Fruit fly (Drosophila melanogaster) whole organism, prepupa: ENCODE data around the gene Inx2.

Experiments used
- Blimp-1 ChIP-seq: fragments of 200-800 bp; sonication (Bioruptor generic); optimal IDR thresholded peaks from 3 replicates; lab custom pipeline; 2017; ENCODE audit warnings: missing biosample characterization, missing genetic modification characterization, mild to moderate bottlenecking, moderate library complexity, missing genetic modification reagents
- CG10631 ChIP-seq: fragments of 200-800 bp; sonication (Bioruptor generic); optimal IDR thresholded peaks from 2 replicates; lab custom pipeline; 2016; ENCODE audit warnings: missing biosample characterization, missing genetic modification characterization
- CG11294 ChIP-seq: fragments of 200-800 bp; sonication (Bioruptor generic); IDR thresholded peaks from 2 replicates; pipeline ENCODE4 v1.3.6; 2022; ENCODE audit warnings: missing biosample characterization, missing genetic modification characterization
- CG11762 ChIP-seq: fragments of 200-800 bp; sonication (Bioruptor generic); optimal IDR thresholded peaks from 3 replicates; lab custom pipeline; 2016; ENCODE audit warnings: missing biosample characterization, missing genetic modification characterization; ENCODE audit not compliant: insufficient read depth
- CG1621 ChIP-seq: fragments of 200-800 bp; sonication (Bioruptor generic); optimal IDR thresholded peaks from 3 replicates; lab custom pipeline; 2018; ENCODE audit warnings: missing biosample characterization, mild to moderate bottlenecking, missing genetic modification characterization
- CG16779 ChIP-seq: fragments of 200-800 bp; sonication (Bioruptor generic); optimal IDR thresholded peaks from 3 replicates; lab custom pipeline; 2017; ENCODE audit warnings: missing biosample characterization, mild to moderate bottlenecking, missing genetic modification characterization
- CG32006 ChIP-seq: fragments of 200-800 bp; sonication (Bioruptor generic); optimal IDR thresholded peaks from 3 replicates; lab custom pipeline; 2017; ENCODE audit warnings: missing biosample characterization, mild to moderate bottlenecking, missing genetic modification characterization
- CG3919 ChIP-seq: fragments of 200-800 bp; sonication (Bioruptor generic); optimal IDR thresholded peaks from 3 replicates; lab custom pipeline; 2016; ENCODE audit warnings: missing biosample characterization, missing genetic modification characterization
- CG4318 ChIP-seq: fragments of 200-800 bp; sonication (Bioruptor generic); optimal IDR thresholded peaks from 3 replicates; lab custom pipeline; 2017; ENCODE audit warnings: missing biosample characterization, mild to moderate bottlenecking, missing genetic modification characterization
- CG6276 ChIP-seq: fragments of 200-800 bp; sonication (Bioruptor generic); optimal IDR thresholded peaks from 2 replicates; lab custom pipeline; 2017; ENCODE audit warnings: missing biosample characterization, mild to moderate bottlenecking, missing genetic modification characterization
- CG8632 ChIP-seq: fragments of 200-800 bp; sonication (Bioruptor generic); optimal IDR thresholded peaks from 3 replicates; lab custom pipeline; 2016; ENCODE audit warnings: missing biosample characterization, missing genetic modification characterization
- CG9139 ChIP-seq: fragments of 200-800 bp; sonication (Bioruptor generic); optimal IDR thresholded peaks from 3 replicates; lab custom pipeline; 2017; ENCODE audit warnings: missing biosample characterization, mild to moderate bottlenecking, missing genetic modification characterization
- Eip75B ChIP-seq: fragments of 200-800 bp; sonication (Bioruptor generic); optimal IDR thresholded peaks from 3 replicates; lab custom pipeline; 2016; ENCODE audit warnings: missing biosample characterization, missing genetic modification characterization
- Eip78C ChIP-seq: fragments of 200-800 bp; sonication (Bioruptor generic); peaks from one replicate; lab custom pipeline; 2016; ENCODE audit warnings: missing biosample characterization, missing genetic modification characterization
- Ets21C ChIP-seq: fragments of 200-800 bp; sonication (Bioruptor generic); optimal IDR thresholded peaks from 3 replicates; lab custom pipeline; 2016; ENCODE audit warnings: missing biosample characterization, missing genetic modification characterization
- Hr38 ChIP-seq: sonication (Bioruptor generic); optimal IDR thresholded peaks from 2 replicates; lab custom pipeline; 2016; ENCODE audit warnings: missing biosample characterization, missing genetic modification characterization
- Hr39 ChIP-seq: fragments of 200-800 bp; sonication (Bioruptor generic); optimal IDR thresholded peaks from 2 replicates; lab custom pipeline; 2016; ENCODE audit warnings: missing biosample characterization, missing genetic modification characterization
- Hr4 ChIP-seq: fragments of 200-800 bp; sonication (Bioruptor generic); optimal IDR thresholded peaks from 3 replicates; lab custom pipeline; 2016; ENCODE audit warnings: missing biosample characterization, missing genetic modification characterization
- Met ChIP-seq: fragments of 200-800 bp; sonication (Bioruptor generic); optimal IDR thresholded peaks from 3 replicates; lab custom pipeline; 2016; ENCODE audit warnings: missing biosample characterization, missing genetic modification characterization
- OdsH ChIP-seq: fragments of 200-800 bp; sonication (Bioruptor generic); optimal IDR thresholded peaks from 3 replicates; lab custom pipeline; 2016; ENCODE audit warnings: missing biosample characterization, missing genetic modification characterization
- Smox ChIP-seq: fragments of 200-800 bp; sonication (Bioruptor generic); optimal IDR thresholded peaks from 3 replicates; lab custom pipeline; 2016; ENCODE audit warnings: missing biosample characterization, missing genetic modification characterization
- Sox102F ChIP-seq: fragments of 200-800 bp; sonication (Bioruptor generic); optimal IDR thresholded peaks from 2 replicates; lab custom pipeline; 2016; ENCODE audit warnings: missing biosample characterization, mild to moderate bottlenecking, missing genetic modification characterization
- Sox14 ChIP-seq: fragments of 200-800 bp; sonication (Bioruptor generic); optimal IDR thresholded peaks from 3 replicates; lab custom pipeline; 2016; ENCODE audit warnings: missing biosample characterization, missing genetic modification characterization
- Sox15 ChIP-seq: fragments of 200-800 bp; sonication (Bioruptor generic); optimal IDR thresholded peaks from 3 replicates; lab custom pipeline; 2016; ENCODE audit warnings: missing biosample characterization, missing genetic modification characterization
- achi ChIP-seq: fragments of 200-800 bp; sonication (Bioruptor generic); optimal IDR thresholded peaks from 3 replicates; lab custom pipeline; 2016; ENCODE audit warnings: missing biosample characterization, missing genetic modification characterization
- acj6 ChIP-seq: fragments of 200-800 bp; sonication (Bioruptor generic); optimal IDR thresholded peaks from 3 replicates; lab custom pipeline; 2016; ENCODE audit warnings: missing biosample characterization, missing genetic modification characterization
- cyc ChIP-seq: fragments of 200-800 bp; sonication (Bioruptor generic); optimal IDR thresholded peaks from 3 replicates; lab custom pipeline; 2016; ENCODE audit warnings: missing biosample characterization, missing genetic modification characterization
- dsx ChIP-seq: fragments of 200-800 bp; optimal IDR thresholded peaks from 3 replicates; lab custom pipeline; 2019; ENCODE audit warnings: missing biosample characterization, mild to moderate bottlenecking, missing genetic modification characterization, moderate library complexity; ENCODE audit not compliant: poor library complexity, severe bottlenecking
- eg ChIP-seq: fragments of 200-800 bp; sonication (Bioruptor generic); IDR thresholded peaks from 3 replicates; pipeline ENCODE4 v1.3.6; 2022; ENCODE audit warnings: missing biosample characterization, missing genetic modification characterization
- esn ChIP-seq: fragments of 200-800 bp; sonication (Bioruptor generic); optimal IDR thresholded peaks from 2 replicates; lab custom pipeline; 2016; ENCODE audit warnings: missing biosample characterization, mild to moderate bottlenecking, missing genetic modification characterization, moderate library complexity
- fd85E ChIP-seq: fragments of 200-800 bp; sonication (Bioruptor generic); optimal IDR thresholded peaks from 3 replicates; lab custom pipeline; 2016; ENCODE audit warnings: missing biosample characterization, missing genetic modification characterization
- lz ChIP-seq: fragments of 200-800 bp; sonication (Bioruptor generic); optimal IDR thresholded peaks from 3 replicates; lab custom pipeline; 2016; ENCODE audit warnings: missing biosample characterization, missing genetic modification characterization
- net ChIP-seq: fragments of 200-800 bp; sonication (Bioruptor generic); optimal IDR thresholded peaks from 3 replicates; lab custom pipeline; 2016; ENCODE audit warnings: missing biosample characterization, missing genetic modification characterization
- pdm3 ChIP-seq: fragments of 200-800 bp; sonication (Bioruptor generic); optimal IDR thresholded peaks from 3 replicates; lab custom pipeline; 2016; ENCODE audit warnings: missing biosample characterization, missing genetic modification characterization
- salr ChIP-seq, 2 experiments: fragments of 200-800 bp; sonication (Bioruptor generic); optimal IDR thresholded peaks; 3 replicates each; lab custom pipeline; 2016 to 2018; ENCODE audit warnings: missing biosample characterization in 2 of 2, missing genetic modification characterization in 2 of 2, mild to moderate bottlenecking in 1 of 2
- spab ChIP-seq: fragments of 200-800 bp; sonication (Bioruptor generic); optimal IDR thresholded peaks from 2 replicates; lab custom pipeline; 2017; ENCODE audit warnings: missing biosample characterization, mild to moderate bottlenecking, missing genetic modification characterization, missing genetic modification reagents
- svp ChIP-seq: fragments of 200-800 bp; sonication (Bioruptor generic); peaks from one replicate; lab custom pipeline; 2016; ENCODE audit warnings: missing biosample characterization, missing genetic modification characterization
- topi ChIP-seq: fragments of 200-800 bp; sonication (Bioruptor generic); optimal IDR thresholded peaks from 3 replicates; lab custom pipeline; 2016; ENCODE audit warnings: missing biosample characterization, missing genetic modification characterization

Gene Inx2

DNA sequence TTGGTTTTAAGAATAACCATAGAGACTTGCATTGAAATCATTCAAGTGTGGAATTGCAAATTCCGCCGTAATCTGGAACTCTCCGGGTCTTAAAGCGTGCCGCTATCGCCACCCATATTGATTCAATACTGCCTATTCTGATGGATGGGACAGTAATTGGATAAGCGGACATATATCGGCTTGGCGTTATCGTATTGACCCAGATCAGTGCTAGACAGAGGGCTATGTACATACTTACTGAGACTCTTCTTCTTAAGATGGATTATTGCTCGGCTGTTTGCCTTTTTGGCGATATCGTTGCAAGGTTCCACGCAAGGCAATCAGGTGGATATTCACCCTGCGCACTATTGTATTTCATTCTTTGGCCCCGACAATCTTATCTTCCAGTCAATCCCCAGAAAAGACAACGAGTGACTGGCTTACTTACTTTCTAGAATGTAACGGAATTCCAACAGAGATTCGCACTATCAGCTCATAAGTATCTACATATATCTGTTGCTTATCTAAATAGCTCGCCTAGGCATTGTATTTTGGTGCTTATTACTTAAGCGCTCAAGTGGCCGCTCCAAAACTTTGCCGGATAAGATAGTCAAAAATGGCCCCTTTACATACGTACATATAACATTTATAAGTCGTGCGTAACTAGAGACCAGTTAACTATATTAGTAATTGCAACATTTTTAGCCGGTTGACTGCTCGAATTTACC is 3.8 kb upstream of the Inx2 start (continued):
- TF ChIP-seq CG8632 (GFP tag; lab: Kevin White, UChicago) (peak; percentile 31), pdm3 (GFP tag; lab: Kevin White, UChicago) (peak; percentile 19), CG10631 (GFP tag; lab: Kevin White, UChicago) (peak; percentile 40), cyc (GFP tag; lab: Kevin White, UChicago) (no peak), Eip75B (GFP tag; lab: Kevin White, UChicago) (no peak), Sox14 (GFP tag; lab: Kevin White, UChicago) (no peak), CG11762 (GFP tag; lab: Kevin White, UChicago) (no peak), CG11294 (GFP tag; lab: Robert Waterston, UW) (no peak), net (GFP tag; lab: Kevin White, UChicago) (no peak), CG6276 (GFP tag; lab: Kevin White, UChicago) (no peak), acj6 (GFP tag; lab: Kevin White, UChicago) (no peak), spab (GFP tag; lab: Kevin White, UChicago) (peak; percentile 30), lz (GFP tag; lab: Kevin White, UChicago) (no peak), CG3919 (GFP tag; lab: Kevin White, UChicago) (no peak), esn (GFP tag; lab: Kevin White, UChicago) (no peak), fd85E (GFP tag; lab: Kevin White, UChicago) (no peak), CG9139 (GFP tag; lab: Kevin White, UChicago) (peak; percentile 68), Sox15 (no peak), Hr38 (GFP tag; lab: Kevin White, UChicago) (no peak)

DNA sequence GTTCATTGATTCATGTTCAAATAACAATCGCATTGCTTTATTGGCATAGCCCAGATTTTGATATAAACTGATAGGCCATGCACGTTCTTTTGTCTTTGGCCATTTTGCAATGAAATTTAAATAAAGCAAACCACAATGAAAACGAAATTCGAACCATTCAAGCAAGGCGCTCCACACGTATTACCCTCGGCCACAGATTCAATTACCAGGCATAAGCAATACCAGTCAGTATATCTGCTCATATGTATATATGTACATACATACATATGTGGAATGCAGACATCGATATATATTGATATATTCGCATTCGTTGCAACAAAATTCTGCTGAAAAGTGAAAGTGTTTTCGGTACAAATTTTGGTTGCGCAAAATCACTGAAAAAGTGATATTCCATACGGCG is 3.2 kb upstream of the Inx2 start:
- TF ChIP-seq Eip78C (GFP tag; lab: Kevin White, UChicago): peak; percentile 42
- TF ChIP-seq CG32006 (GFP tag; lab: Kevin White, UChicago): no peak
- TF ChIP-seq svp (GFP tag; lab: Kevin White, UChicago): peak; percentile 40
- TF ChIP-seq esn (GFP tag; lab: Kevin White, UChicago): no peak
- no peak for TF ChIP-seq Sox15
- peak; percentile 28 for TF ChIP-seq Blimp-1 (GFP tag; lab: Kevin White, UChicago)
- no peak for TF ChIP-seq Hr39 (GFP tag; lab: Kevin White, UChicago)

DNA sequence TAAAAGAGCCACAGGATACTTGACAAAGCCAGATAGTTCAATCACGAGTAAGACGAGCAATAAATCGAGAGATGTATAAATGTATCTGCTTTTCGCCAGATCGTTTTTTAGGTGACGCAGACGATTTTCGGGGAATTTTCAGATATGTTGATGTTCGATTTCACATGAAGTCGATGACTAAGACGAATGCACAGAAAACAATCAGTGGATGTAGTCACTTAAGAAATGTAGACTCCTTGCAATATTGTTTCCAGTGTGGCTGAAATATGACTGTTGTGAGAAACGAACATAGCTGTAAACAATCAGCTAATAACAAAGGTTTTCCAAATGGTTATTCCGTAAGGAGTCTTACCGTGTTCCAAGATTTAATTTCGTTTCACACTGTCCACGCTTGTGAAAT is 2.3 kb upstream of the Inx2 start:
- peak; percentile 54 for TF ChIP-seq Eip78C (GFP tag; lab: Kevin White, UChicago)
- no peak for TF ChIP-seq CG11294 (GFP tag; lab: Robert Waterston, UW)
- no peak for TF ChIP-seq topi (GFP tag; lab: Kevin White, UChicago)
- TF ChIP-seq Met (GFP tag; lab: Kevin White, UChicago): peak; percentile 11
- TF ChIP-seq Hr39 (GFP tag; lab: Kevin White, UChicago): peak; percentile 6
- no peak for TF ChIP-seq CG16779 (tag; lab: Kevin White, UChicago)
- TF ChIP-seq eg: no peak

DNA sequence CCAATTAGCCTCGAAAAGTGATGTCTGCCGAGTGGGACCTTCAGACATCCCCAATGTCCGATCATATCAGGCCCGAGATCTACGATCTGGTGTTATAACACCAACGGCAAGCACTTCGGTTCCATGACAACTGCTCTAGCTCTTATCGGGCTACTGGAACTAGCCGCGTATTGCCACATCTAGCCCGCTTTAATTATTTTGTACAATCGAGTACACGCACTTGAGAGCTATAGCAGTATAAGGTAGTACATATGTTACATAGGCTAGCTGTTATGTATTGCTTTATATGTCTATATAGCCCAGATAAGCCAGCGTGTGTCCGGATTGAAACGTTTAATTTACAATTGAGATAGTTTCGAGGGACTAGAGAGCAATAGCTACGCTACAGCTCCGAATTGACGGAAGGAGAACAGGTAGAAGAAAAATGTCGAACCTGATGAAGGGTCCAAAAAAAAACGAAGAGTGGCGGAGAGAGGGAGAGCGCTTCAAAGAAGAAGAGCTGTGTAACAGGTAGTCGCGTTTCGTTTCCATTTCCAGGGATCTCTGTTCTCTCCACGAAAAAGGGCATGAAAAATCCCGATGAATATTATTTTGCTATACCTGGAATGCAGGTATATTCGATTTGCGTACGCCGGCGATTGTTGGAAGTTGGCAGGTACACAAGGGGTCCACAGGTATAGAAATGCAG is 1.4 kb upstream of the Inx2 start:
- TF ChIP-seq Smox (GFP tag; lab: Kevin White, UChicago) (no peak), Blimp-1 (GFP tag; lab: Kevin White, UChicago) (peak; percentile 1), net (GFP tag; lab: Kevin White, UChicago) (no peak)

DNA sequence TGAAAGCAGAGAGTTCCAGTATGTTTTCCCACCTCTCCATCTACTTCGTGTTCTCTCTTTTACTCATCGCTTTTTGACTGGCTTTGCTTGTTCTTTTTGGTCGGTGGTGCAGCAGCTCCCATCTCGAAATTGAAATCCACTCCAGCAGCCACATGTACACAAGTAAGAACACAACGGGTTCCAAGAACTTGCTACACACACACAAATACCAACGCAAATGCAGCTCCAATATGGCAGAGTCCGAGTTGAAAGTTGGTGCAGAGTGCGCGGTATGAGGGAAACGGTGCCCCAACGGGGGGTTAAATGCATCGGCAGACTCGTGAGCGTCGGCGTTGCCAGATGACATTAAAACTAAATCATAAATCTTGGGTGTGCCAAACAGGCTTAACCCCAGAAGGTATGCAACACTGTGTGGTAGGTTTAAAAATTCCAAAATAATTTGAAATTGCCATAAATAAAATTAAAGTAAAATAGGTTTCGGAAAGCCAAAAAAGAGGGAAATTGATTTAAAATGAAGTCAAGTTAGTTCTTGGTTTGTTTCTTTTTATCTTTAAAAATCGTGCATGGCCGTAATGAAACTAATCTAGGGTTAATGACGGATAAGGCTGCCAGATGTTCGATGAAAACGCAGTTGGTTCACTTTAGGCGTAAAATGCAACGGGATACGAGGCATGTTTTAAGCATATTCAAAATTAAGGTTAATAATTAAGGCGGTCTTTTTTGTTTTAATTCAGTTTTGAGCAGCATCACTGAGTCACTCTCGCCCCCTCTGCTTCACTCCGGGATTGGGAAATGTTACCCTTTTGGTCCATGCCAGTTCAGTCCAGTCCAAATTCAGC is 600 bp upstream of the Inx2 start:
- TF ChIP-seq CG1621 (tag; lab: Kevin White, UChicago) (peak; percentile 82), Sox14 (GFP tag; lab: Kevin White, UChicago) (peak; percentile 86), CG11294 (GFP tag; lab: Robert Waterston, UW) (peak; percentile 56; the same call in 1 of the 2 replicates), dsx (GFP tag; lab: Kevin White, UChicago) (peak; percentile 82), salr (GFP tag; optimal IDR thresholded peaks at IDR 0.05; lab: Kevin White, UChicago) (peak; percentile 79 to 88), Hr4 (GFP tag; lab: Kevin White, UChicago) (peak; percentile 74), topi (GFP tag; lab: Kevin White, UChicago) (peak; percentile 91), Sox102F (peak; percentile 77), svp (GFP tag; lab: Kevin White, UChicago) (peak; percentile 93), net (GFP tag; lab: Kevin White, UChicago) (peak; percentile 86), cyc (GFP tag; lab: Kevin White, UChicago) (peak; percentile 90), CG4318 (GFP tag; lab: Kevin White, UChicago) (peak; percentile 74), OdsH (peak; percentile 90), Ets21C (GFP tag; lab: Kevin White, UChicago) (peak; percentile 86), eg (peak; percentile 77), achi (GFP tag; lab: Kevin White, UChicago) (peak; percentile 87), Blimp-1 (GFP tag; lab: Kevin White, UChicago) (peak; percentile 20), spab (GFP tag; lab: Kevin White, UChicago) (peak; percentile 81)
